Worm (Caenorhabditis elegans) whole organism, L4 larva: Measurements from ENCODE around the gene F36H5.13.

Source experiments
- D1046.2 ChIP-seq: fragments of 200-800 bp; sonication (Bioruptor generic); IDR thresholded peaks from 2 replicates; pipeline ENCODE4 v1.3.6; 2022; ENCODE audit warnings: missing genetic modification characterization, missing compliant biosample characterization
- F49E8.2 ChIP-seq: sonication (generic microtip); optimal IDR thresholded peaks from 2 replicates; lab custom pipeline; 2016; ENCODE audit warnings: missing compliant biosample characterization, mild to moderate bottlenecking, missing genetic modification characterization, borderline replicate concordance
- ZK337.2 ChIP-seq: fragments of 200-800 bp; sonication (Bioruptor generic); IDR thresholded peaks from 2 replicates; pipeline ENCODE4 v1.3.6; 2022; ENCODE audit warnings: missing genetic modification reagents, missing genetic modification characterization, missing compliant biosample characterization
- ama-1 ChIP-seq: fragments of 150-350 bp; optimal IDR thresholded peaks from 2 replicates; lab custom pipeline; 2014; ENCODE audit warnings: inconsistent platforms, mixed read lengths
- ceh-62 ChIP-seq: sonication (generic microtip); optimal IDR thresholded peaks from 2 replicates; lab custom pipeline; 2017; ENCODE audit warnings: missing biosample characterization, missing genetic modification characterization
- dpl-1 ChIP-seq: fragments of 150-350 bp; optimal IDR thresholded peaks from 2 replicates; lab custom pipeline; 2014; ENCODE audit warnings: missing biosample characterization, missing genetic modification reagents, missing genetic modification characterization
- duxl-1 ChIP-seq: sonication (generic microtip); optimal IDR thresholded peaks from 2 replicates; lab custom pipeline; 2016; ENCODE audit warnings: mild to moderate bottlenecking, missing genetic modification characterization, moderate library complexity, missing compliant biosample characterization; ENCODE audit not compliant: poor library complexity
- fkh-10 ChIP-seq: fragments of 150-350 bp; optimal IDR thresholded peaks from 2 replicates; lab custom pipeline; 2014; ENCODE audit warnings: missing biosample characterization, missing genetic modification reagents, missing genetic modification characterization
- lim-7 ChIP-seq: fragments of 200-800 bp; sonication (Bioruptor generic); IDR thresholded peaks from 2 replicates; pipeline ENCODE4 v1.3.6; 2022; ENCODE audit warnings: missing genetic modification characterization, missing compliant biosample characterization
- lin-39 ChIP-seq: fragments of 150-350 bp; optimal IDR thresholded peaks from 2 replicates; lab custom pipeline; 2014; ENCODE audit warnings: missing biosample characterization, missing genetic modification reagents, missing genetic modification characterization
- nhr-6 ChIP-seq: fragments of 150-350 bp; optimal IDR thresholded peaks from 2 replicates; lab custom pipeline; 2014; ENCODE audit warnings: missing biosample characterization, missing genetic modification characterization
- spr-3 ChIP-seq: fragments of 200-800 bp; sonication (Bioruptor generic); optimal IDR thresholded peaks from 2 replicates; lab custom pipeline; 2018; ENCODE audit warnings: mild to moderate bottlenecking, missing genetic modification characterization, missing compliant biosample characterization
- zip-11 ChIP-seq: fragments of 200-800 bp; sonication (Bioruptor generic); IDR thresholded peaks from 2 replicates; pipeline ENCODE4 v1.3.6; 2022; ENCODE audit warnings: missing genetic modification characterization, missing compliant biosample characterization

ce11 chrII:1757033-1757432, 6.7 kb upstream of the F36H5.13 start, which contains the start of gene F36H5.10:
- no peak for TF ChIP-seq spr-3 (GFP tag; lab: Kevin White, UChicago)
- TF ChIP-seq D1046.2: no peak
- no peak for TF ChIP-seq ceh-62 (tag; lab: Kevin White, UChicago)
- TF ChIP-seq ZK337.2 (GFP tag; lab: Robert Waterston, UW): no peak
- TF ChIP-seq nhr-6: no peak
- no peak for TF ChIP-seq F49E8.2 (tag; lab: Kevin White, UChicago)
- TF ChIP-seq ama-1 (lab: Kevin White, UChicago): no peak
- no peak for TF ChIP-seq fkh-10
- TF ChIP-seq lim-7 (GFP tag; lab: Robert Waterston, UW): no peak
- no peak for TF ChIP-seq zip-11
- no peak for TF ChIP-seq lin-39 (tag; lab: Kevin White, UChicago)
- no peak for TF ChIP-seq duxl-1
- TF ChIP-seq dpl-1: no peak
